Fruit fly (Drosophila melanogaster): Measurements from ENCODE around the gene spo.

spo gene

DNA sequence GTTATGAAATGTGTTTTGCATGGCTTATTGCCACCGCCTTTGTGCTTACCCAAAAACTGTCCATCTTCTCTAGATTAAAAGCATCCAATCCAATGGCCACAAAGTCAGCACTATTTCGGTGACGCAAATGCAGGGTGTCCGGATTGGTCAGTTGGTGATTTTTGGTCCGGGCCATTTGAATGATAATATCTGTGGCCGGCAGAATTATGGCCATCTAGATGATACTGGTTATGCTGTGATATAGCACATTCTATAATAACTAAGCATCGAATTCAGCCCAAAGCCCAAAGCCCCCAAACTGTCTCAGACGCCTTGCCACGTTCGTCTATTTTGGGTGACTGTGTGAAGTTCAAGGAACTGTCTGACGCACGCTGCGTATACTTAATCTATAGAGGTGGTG lies 36.2 kb downstream of the spo start:
- TF ChIP-seq pan (optimal IDR thresholded peaks at IDR 0.05) (no peak), EcR (GFP tag; optimal IDR thresholded peaks at IDR 0.05) (no peak), Dll (optimal IDR thresholded peaks at IDR 0.05) (no peak), psq (optimal IDR thresholded peaks at IDR 0.05) (no peak), usp (GFP tag; optimal IDR thresholded peaks at IDR 0.05) (no peak), CG8478 (optimal IDR thresholded peaks at IDR 0.05) (no peak)

dm6 chr3L:5554377-5554776 lies 38.0 kb downstream of the spo start:
- no peak for TF ChIP-seq Dll (optimal IDR thresholded peaks at IDR 0.05)

DNA sequence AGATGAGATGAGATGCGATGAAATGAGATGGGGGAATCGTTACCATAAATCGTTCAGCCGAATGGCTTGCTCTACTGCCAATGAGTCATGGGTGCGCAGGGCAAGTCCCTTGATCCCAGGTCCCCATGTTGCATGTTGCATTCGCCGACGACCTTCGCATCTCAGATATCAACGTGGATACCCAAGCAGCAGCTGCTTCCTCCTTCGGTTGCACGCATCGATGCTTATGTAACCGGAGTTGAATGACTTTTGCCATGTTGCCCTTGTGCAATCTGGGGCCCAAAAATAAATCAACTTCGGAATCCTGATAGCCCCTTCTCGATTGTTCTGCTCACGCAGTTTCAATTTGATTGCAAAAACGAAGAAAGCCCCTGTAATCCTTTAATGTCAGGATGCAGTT lies 38.7 kb downstream of the spo start:
- TF ChIP-seq EcR (GFP tag; optimal IDR thresholded peaks at IDR 0.05) (no peak), psq (optimal IDR thresholded peaks at IDR 0.05) (no peak), CG8478 (optimal IDR thresholded peaks at IDR 0.05) (no peak), pan (optimal IDR thresholded peaks at IDR 0.05) (no peak), usp (GFP tag; optimal IDR thresholded peaks at IDR 0.05) (no peak), Dll (optimal IDR thresholded peaks at IDR 0.05) (no peak)

DNA sequence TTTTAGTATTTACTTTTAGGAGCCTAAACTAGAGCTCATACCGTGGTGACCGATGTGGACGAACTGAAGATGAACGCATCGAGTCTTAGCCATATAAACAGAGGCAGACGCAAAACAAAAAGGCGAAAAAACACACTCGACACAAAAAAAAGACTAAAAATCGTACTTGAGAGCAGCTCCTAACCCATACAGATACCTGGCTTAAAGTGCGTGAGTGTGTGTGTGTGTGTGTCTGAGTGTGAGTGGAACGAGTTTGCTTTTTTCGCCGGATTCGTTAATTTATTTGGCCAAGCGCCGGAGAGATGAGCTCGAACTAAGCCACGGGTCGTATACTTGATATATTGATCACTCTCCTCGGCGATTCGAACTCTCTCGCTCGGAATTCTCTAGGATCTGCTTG lies 41.3 kb downstream of the spo start, which contains the start of gene frm:
frm (minus strand) TSS at position 73 of the 400 bp plus-strand sequence.
- TF ChIP-seq psq (optimal IDR thresholded peaks at IDR 0.05) (no peak), usp (GFP tag; optimal IDR thresholded peaks at IDR 0.05) (no peak), CG8478 (optimal IDR thresholded peaks at IDR 0.05) (no peak), pan (optimal IDR thresholded peaks at IDR 0.05) (no peak), Dll (optimal IDR thresholded peaks at IDR 0.05) (no peak), EcR (GFP tag; optimal IDR thresholded peaks at IDR 0.05) (no peak)

DNA sequence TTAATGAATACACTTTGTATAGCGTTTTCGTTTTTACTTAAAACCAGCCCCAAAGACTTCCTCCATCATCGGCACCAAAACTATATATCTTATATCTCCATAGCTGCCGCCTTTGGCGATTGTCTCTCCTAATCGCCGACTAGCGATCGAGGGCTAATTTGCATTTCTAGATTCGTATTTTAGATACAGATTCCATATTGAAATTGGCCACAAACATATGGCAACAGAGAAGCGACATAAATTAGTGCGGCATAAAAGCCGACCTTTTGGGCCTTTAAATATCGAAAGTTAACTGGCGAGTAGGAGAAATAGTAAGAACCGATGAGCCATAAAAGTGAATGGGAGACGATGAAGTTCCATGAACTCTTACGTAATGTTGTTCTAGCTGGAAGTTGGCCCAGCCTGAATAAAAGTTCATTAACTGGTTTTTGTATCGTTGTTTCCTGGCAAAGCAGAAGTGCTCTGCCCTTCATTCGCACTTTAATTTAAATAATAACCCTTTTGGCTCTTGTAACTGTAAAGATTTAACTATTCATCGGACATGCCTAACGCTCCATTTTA lies 43.8 kb downstream of the spo start:
- TF ChIP-seq pan (optimal IDR thresholded peaks at IDR 0.05) (no peak), usp (GFP tag; optimal IDR thresholded peaks at IDR 0.05) (no peak), CG8478 (optimal IDR thresholded peaks at IDR 0.05) (no peak), psq (optimal IDR thresholded peaks at IDR 0.05) (no peak), Dll (optimal IDR thresholded peaks at IDR 0.05) (no peak), EcR (GFP tag; optimal IDR thresholded peaks at IDR 0.05) (no peak)

DNA sequence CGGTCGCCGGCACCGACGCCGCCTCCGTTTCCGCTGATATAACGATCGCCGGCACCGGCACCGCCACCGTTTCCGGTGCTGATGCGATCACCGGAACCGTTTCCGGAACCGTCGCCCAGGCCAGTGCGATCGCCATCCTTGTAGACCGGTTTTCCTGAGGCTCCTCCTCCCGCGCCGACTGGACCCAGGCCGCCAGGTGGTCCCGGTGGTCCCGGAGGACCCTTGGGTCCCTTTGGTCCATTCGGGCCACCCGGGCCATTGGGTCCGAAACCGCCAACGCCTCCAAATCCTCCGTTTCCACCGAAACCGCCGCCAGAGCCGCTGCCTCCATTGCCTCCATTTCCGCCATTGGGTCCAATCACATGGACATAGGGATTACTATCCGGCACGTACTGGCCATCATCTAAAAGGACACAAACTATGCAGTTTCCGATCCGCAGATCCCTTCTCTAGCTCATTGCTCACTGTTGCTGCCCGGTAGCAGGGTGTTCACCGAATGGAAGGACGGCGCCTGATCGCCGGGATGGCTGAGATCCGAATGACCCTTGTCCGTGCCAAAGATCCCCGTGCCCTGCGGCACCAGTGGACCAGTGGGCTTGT lies 49.5 kb downstream of the spo start:
- TF ChIP-seq usp (GFP tag; optimal IDR thresholded peaks at IDR 0.05) = no peak
- TF ChIP-seq pan (optimal IDR thresholded peaks at IDR 0.05) = no peak
- no peak for TF ChIP-seq psq (optimal IDR thresholded peaks at IDR 0.05)
- TF ChIP-seq Dll (optimal IDR thresholded peaks at IDR 0.05) = no peak
- TF ChIP-seq CG8478 (optimal IDR thresholded peaks at IDR 0.05) = no peak
- no peak for TF ChIP-seq EcR (GFP tag; optimal IDR thresholded peaks at IDR 0.05)

DNA sequence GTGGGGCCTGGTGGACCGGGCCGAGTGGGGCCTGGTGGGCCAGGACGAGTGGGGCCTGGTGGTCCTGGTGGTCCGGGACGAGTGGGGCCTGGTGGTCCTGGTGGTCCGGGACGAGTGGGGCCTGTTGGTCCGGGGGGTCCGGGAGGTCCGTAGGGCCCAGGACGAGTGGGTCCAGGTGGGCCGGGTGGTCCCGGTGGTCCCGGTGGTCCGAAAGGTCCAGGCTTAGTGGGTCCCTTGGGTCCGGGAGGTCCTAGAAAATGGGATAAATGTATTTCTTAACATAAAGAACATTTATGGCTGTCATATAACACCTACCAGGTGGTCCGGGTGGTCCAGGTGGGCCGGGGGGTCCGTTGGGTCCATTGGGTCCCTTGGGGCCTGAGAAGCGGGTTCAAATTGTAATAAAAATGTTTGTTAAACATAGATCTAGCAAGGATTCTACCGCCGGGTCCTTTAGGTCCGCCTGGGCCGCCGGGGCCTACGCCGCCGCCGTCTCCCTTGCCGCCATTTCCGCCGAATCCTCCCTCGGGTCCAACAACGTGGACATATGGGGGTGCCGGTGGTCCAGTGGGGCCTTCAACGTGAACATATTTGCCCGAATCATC lies 51.6 kb downstream of the spo start:
- TF ChIP-seq CG8478 (optimal IDR thresholded peaks at IDR 0.05) (no peak), Dll (optimal IDR thresholded peaks at IDR 0.05) (peak; percentile 14)
